Fruit fly (Drosophila melanogaster) whole organism, embryonic: ENCODE results near the gene Ccz1.

Experiments
- Bdp1 ChIP-seq: fragments of 200-800 bp; sonication (Bioruptor generic); optimal IDR thresholded peaks from 3 replicates; lab custom pipeline; 2016; ENCODE audit warnings: missing biosample characterization, missing genetic modification characterization
- Dp ChIP-seq: fragments of 200-800 bp; sonication (Bioruptor generic); optimal IDR thresholded peaks from 2 replicates; lab custom pipeline; 2018; ENCODE audit warnings: missing biosample characterization, mild to moderate bottlenecking, missing genetic modification characterization, moderate library complexity

DNA sequence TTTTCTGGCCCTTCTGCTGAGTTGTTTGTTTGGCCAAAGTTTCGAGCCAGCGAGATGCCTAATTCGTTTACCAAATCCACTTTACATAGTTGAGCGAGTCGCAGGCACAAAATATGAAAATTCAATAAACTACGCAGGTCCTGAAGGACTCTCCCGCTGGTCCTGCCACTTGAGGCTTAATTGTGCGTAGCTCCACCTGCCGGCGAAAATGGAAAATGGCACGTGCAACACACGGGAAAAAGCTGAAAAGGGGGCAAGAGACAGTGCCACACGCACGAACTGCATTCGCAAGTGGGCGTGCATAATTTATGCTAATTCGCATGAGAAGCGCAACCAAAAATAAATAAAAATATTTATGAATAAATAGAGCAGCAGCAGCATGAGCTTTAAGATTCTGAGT, 13.0 kb downstream of the Ccz1 start:
- no peak for TF ChIP-seq Dp
- no peak for TF ChIP-seq Bdp1
